Fruit fly (Drosophila melanogaster): ENCODE measurements around the gene CG9377.

The CG9377 gene

DNA sequence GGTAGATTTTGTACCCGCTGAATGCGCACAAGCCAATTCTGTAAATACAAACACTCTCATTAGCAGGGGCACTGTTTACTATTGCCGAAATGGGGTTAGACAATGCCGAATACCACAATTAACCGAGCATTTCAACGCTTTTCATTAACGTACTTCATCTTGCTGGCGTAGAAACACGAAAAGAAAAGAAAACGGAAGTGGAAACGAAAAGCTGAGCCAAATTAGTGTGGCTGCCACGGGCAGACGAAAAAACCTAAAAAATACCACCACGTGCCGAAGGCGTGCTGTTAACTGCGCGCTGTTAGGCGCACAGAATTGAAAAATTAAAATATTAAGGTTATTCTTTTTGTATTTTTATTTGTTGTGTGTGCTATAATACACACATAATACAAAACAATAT lies 33.5 kb upstream of the CG9377 start, which contains the start of gene RpL24 (continued):
- TF ChIP-seq Bdp1 (GFP tag; optimal IDR thresholded peaks at IDR 0.05) (peak; percentile 83), exex (tag; optimal IDR thresholded peaks at IDR 0.05) (no peak), zen2 (GFP tag; IDR thresholded peaks at IDR 0.05; ENCODE audit: partially characterized antibody) (no peak; the same call in 2 of the 3 replicates), caup (GFP tag; optimal IDR thresholded peaks at IDR 0.05; ENCODE audit: severe bottlenecking) (peak; percentile 99), ase (GFP tag; IDR thresholded peaks at IDR 0.05) (peak; percentile 76; the same call in 2 of the 3 replicates), CG8765 (GFP tag; IDR thresholded peaks at IDR 0.05) (no peak), Kr (GFP tag; optimal IDR thresholded peaks at IDR 0.05) (peak; percentile 83), CG12155 (GFP tag; optimal IDR thresholded peaks at IDR 0.05) (peak; percentile 71), ara (GFP tag; IDR thresholded peaks at IDR 0.05) (peak; percentile 71; the same call in 1 of the 2 replicates), Fer1 (GFP tag; optimal IDR thresholded peaks at IDR 0.05) (peak; percentile 97), sima (GFP tag; optimal IDR thresholded peaks at IDR 0.05) (peak; percentile 90), Hr3 (GFP tag; optimal IDR thresholded peaks at IDR 0.05) (peak; percentile 68), CG13775 (GFP tag; optimal IDR thresholded peaks at IDR 0.05) (peak; percentile 96), ems (GFP tag; optimal IDR thresholded peaks at IDR 0.05) (peak; percentile 87), ap (GFP tag; IDR thresholded peaks at IDR 0.05) (peak; percentile 80), CG6272 (GFP tag; IDR thresholded peaks at IDR 0.05) (peak; percentile 64; the same call in 1 of the 2 replicates), Elba2 (GFP tag; optimal IDR thresholded peaks at IDR 0.05) (no peak), CG3065 (GFP tag; optimal IDR thresholded peaks at IDR 0.05) (peak; percentile 78), HLH3B (GFP tag; IDR thresholded peaks at IDR 0.05) (peak; percentile 78), CG8924 (tag; optimal IDR thresholded peaks at IDR 0.05) (peak; percentile 72), kni (GFP tag; optimal IDR thresholded peaks at IDR 0.05) (peak; percentile 88), Abd-B (GFP tag; optimal IDR thresholded peaks at IDR 0.05) (no peak), CG2129 (GFP tag; IDR thresholded peaks at IDR 0.05; ENCODE audit: partially characterized antibody) (no peak), H2.0 (GFP tag; IDR thresholded peaks at IDR 0.05) (peak; percentile 82), B-H1 (GFP tag; IDR thresholded peaks at IDR 0.05) (peak; percentile 53; the same call in 1 of the 3 replicates), Nf-YA (GFP tag; IDR thresholded peaks at IDR 0.05) (peak; percentile 83), Doc2 (GFP tag; IDR thresholded peaks at IDR 0.05) (no peak), CG15479 (GFP tag; optimal IDR thresholded peaks at IDR 0.05) (peak; percentile 17), CG17186 (GFP tag; optimal IDR thresholded peaks at IDR 0.05) (peak; percentile 99), Poxn (GFP tag; IDR thresholded peaks at IDR 0.05) (no peak), CG10654 (GFP tag; optimal IDR thresholded peaks at IDR 0.05) (peak; percentile 88), Hmr (GFP tag; optimal IDR thresholded peaks at IDR 0.05) (peak; percentile 97), CG14014 (GFP tag; IDR thresholded peaks at IDR 0.05) (peak; percentile 89), YL-1 (GFP tag; optimal IDR thresholded peaks at IDR 0.05) (peak; percentile 99), Myb (GFP tag; optimal IDR thresholded peaks at IDR 0.05) (peak; percentile 54), CG8359 (GFP tag; optimal IDR thresholded peaks at IDR 0.05; ENCODE audit: borderline replicate concordance) (peak; percentile 85), ERR (GFP tag; optimal IDR thresholded peaks at IDR 0.05) (peak; percentile 71), CG10366 (GFP tag; IDR thresholded peaks at IDR 0.05) (peak; percentile 78), Blimp-1 (GFP tag; optimal IDR thresholded peaks at IDR 0.05) (peak; percentile 67), zf30C (GFP tag; optimal IDR thresholded peaks at IDR 0.05) (peak; percentile 67), chinmo (GFP tag; IDR thresholded peaks at IDR 0.05; ENCODE audit: partially characterized antibody) (no peak), chn (GFP tag; optimal IDR thresholded peaks at IDR 0.05) (peak; percentile 84), lmd (GFP tag; IDR thresholded peaks at IDR 0.05) (peak; percentile 57; the same call in 1 of the 2 replicates), MBD-R2 (GFP tag; IDR thresholded peaks at IDR 0.05) (peak; percentile 71), Nf-YB (GFP tag; optimal IDR thresholded peaks at IDR 0.05) (peak; percentile 77), CG1603 (tag; optimal IDR thresholded peaks at IDR 0.05) (peak; percentile 85), CG1024 (GFP tag; IDR thresholded peaks at IDR 0.05) (peak; percentile 77), sisA (GFP tag; IDR thresholded peaks at IDR 0.05) (no peak; the same call in 1 of the 2 replicates), dpn (GFP tag; optimal IDR thresholded peaks at IDR 0.05) (peak; percentile 80 to 92), CG3847 (GFP tag; IDR thresholded peaks at IDR 0.05) (peak; percentile 87), CG18476 (GFP tag; optimal IDR thresholded peaks at IDR 0.05) (peak; percentile 63)

All from whole organism, embryonic.